Fruit fly (Drosophila melanogaster): ENCODE results near the gene sif.

dm6 chr3L:5663876-5664718, 6.4 kb downstream of the sif start, which contains the start of gene CG46320:
- TF ChIP-seq Pif1B (GFP tag; optimal IDR thresholded peaks at IDR 0.05) (no peak), CG17806 (tag; optimal IDR thresholded peaks at IDR 0.05) (no peak), D1 (tag; optimal IDR thresholded peaks at IDR 0.05) (no peak)

Data from whole organism, pupa.